Worm (Caenorhabditis elegans) whole organism, L2 larva: Measurements from ENCODE around the gene ZK829.7.

ENCODE experiments used
- ZK546.5 ChIP-seq: sonication (generic microtip); optimal IDR thresholded peaks from 2 replicates; lab custom pipeline; 2017; ENCODE audit warnings: missing biosample characterization, missing genetic modification characterization
- ceh-16 ChIP-seq: fragments of 150-350 bp; optimal IDR thresholded peaks from 2 replicates; lab custom pipeline; 2014; ENCODE audit warnings: missing biosample characterization, missing genetic modification characterization
- lin-13 ChIP-seq: fragments of 150-350 bp; optimal IDR thresholded peaks from 2 replicates; lab custom pipeline; 2014; ENCODE audit warnings: missing biosample characterization, missing genetic modification reagents, missing genetic modification characterization
- lsy-2 ChIP-seq, 2 experiments: fragments of 150-350 bp in 1 of 2; sonication (generic microtip) in 1 of 2; optimal IDR thresholded peaks; 2 replicates each; lab custom pipeline; 2014 to 2017; ENCODE audit warnings: missing biosample characterization in 2 of 2, missing genetic modification characterization in 2 of 2
- unc-39 ChIP-seq: fragments of 150-350 bp; optimal IDR thresholded peaks from 2 replicates; lab custom pipeline; 2014; ENCODE audit warnings: missing biosample characterization, missing genetic modification characterization
- unc-62 ChIP-seq: fragments of 150-350 bp; optimal IDR thresholded peaks from 2 replicates; lab custom pipeline; 2014; ENCODE audit warnings: missing biosample characterization, missing genetic modification reagents, missing genetic modification characterization

DNA sequence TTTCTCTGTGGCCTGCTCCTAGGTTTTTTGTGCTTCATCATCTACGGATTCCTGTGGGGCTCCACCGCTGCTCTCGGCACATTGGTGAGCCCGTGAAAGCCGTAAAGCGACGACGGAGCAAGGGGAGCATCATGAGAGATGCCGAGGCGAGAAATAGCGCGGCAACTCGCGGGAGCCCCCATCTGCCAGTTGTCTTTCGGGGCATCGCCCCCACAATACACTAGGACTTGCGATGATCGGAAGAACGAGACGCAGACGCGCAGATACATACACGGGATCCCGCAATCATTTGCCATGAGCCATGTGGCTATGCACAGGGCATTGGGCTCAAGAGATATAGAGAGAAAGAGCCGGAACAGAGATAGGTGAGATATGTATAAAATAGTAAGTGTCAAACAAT is 49.0 kb upstream of the ZK829.7 start:
- TF ChIP-seq ceh-16 (tag; lab: Kevin White, UChicago) (no peak), lin-13 (GFP tag; lab: Kevin White, UChicago) (no peak), ZK546.5 (tag; lab: Kevin White, UChicago) (no peak), unc-62 (GFP tag; lab: Kevin White, UChicago) (no peak), lsy-2 (tag; optimal IDR thresholded peaks at IDR 0.05; lab: Kevin White, UChicago) (no peak), unc-39 (tag; lab: Kevin White, UChicago) (no peak)
